Fruit fly (Drosophila melanogaster) whole organism, embryonic: Measurements from ENCODE around the gene Hinfp.

Experiments used
- Aef1 ChIP-seq: fragments of 200-800 bp; sonication (Bioruptor generic); IDR thresholded peaks from 3 replicates; pipeline ENCODE4 v1.3.6; 2022; ENCODE audit warnings: missing biosample characterization, missing genetic modification characterization
- BtbVII ChIP-seq: fragments of 200-800 bp; sonication (Bioruptor generic); optimal IDR thresholded peaks from 3 replicates; lab custom pipeline; 2017; ENCODE audit warnings: missing biosample characterization, mild to moderate bottlenecking, missing genetic modification characterization
- CG1024 ChIP-seq: fragments of 200-800 bp; sonication (Bioruptor generic); IDR thresholded peaks from 2 replicates; pipeline ENCODE4 v1.3.6; 2022; ENCODE audit warnings: missing biosample characterization, missing genetic modification characterization
- CG11560 ChIP-seq: fragments of 200-800 bp; sonication (Bioruptor generic); IDR thresholded peaks from 3 replicates; pipeline ENCODE4 v1.3.6; 2022; ENCODE audit warnings: missing biosample characterization, missing genetic modification characterization
- CG13123 ChIP-seq: fragments of 200-800 bp; sonication (Bioruptor generic); optimal IDR thresholded peaks from 2 replicates; lab custom pipeline; 2016; ENCODE audit warnings: missing biosample characterization, missing genetic modification characterization
- CG13894 ChIP-seq: fragments of 200-800 bp; sonication (Bioruptor generic); optimal IDR thresholded peaks from 3 replicates; lab custom pipeline; 2018; ENCODE audit warnings: missing biosample characterization, mild to moderate bottlenecking, missing genetic modification characterization, moderate library complexity
- CG15011 ChIP-seq: fragments of 200-800 bp; sonication (Bioruptor generic); optimal IDR thresholded peaks from 3 replicates; lab custom pipeline; 2018; ENCODE audit warnings: missing biosample characterization, mild to moderate bottlenecking, missing genetic modification characterization
- CG15514 ChIP-seq: fragments of 200-800 bp; sonication (Bioruptor generic); optimal IDR thresholded peaks from 3 replicates; lab custom pipeline; 2017; ENCODE audit warnings: missing biosample characterization, missing genetic modification characterization, mild to moderate bottlenecking, moderate library complexity, missing genetic modification reagents
- CG17359 ChIP-seq: fragments of 200-800 bp; sonication (Bioruptor generic); optimal IDR thresholded peaks from 3 replicates; lab custom pipeline; 2018; ENCODE audit warnings: missing biosample characterization, mild to moderate bottlenecking, missing genetic modification characterization, moderate library complexity
- CG17802 ChIP-seq: fragments of 200-800 bp; sonication (Bioruptor generic); optimal IDR thresholded peaks from 2 replicates; lab custom pipeline; 2018; ENCODE audit warnings: missing biosample characterization, mild to moderate bottlenecking, missing genetic modification characterization, moderate library complexity
- CG3407 ChIP-seq: fragments of 200-800 bp; sonication (Bioruptor generic); optimal IDR thresholded peaks from 2 replicates; lab custom pipeline; 2018; ENCODE audit warnings: missing biosample characterization, mild to moderate bottlenecking, missing genetic modification characterization
- CG3726 ChIP-seq: fragments of 200-800 bp; sonication (Bioruptor generic); IDR thresholded peaks from 3 replicates; pipeline ENCODE4, ENCODE4 v1.3.6; 2022; ENCODE audit warnings: missing biosample characterization, missing genetic modification characterization
- CG4404 ChIP-seq: fragments of 200-800 bp; sonication (Bioruptor generic); IDR thresholded peaks from 2 replicates; pipeline ENCODE4 v1.3.6; 2022; ENCODE audit warnings: missing biosample characterization, missing genetic modification characterization
- CG4707 ChIP-seq: fragments of 200-800 bp; sonication (Bioruptor generic); optimal IDR thresholded peaks from 2 replicates; lab custom pipeline; 2018; ENCODE audit warnings: missing biosample characterization, mild to moderate bottlenecking, missing genetic modification characterization, moderate library complexity
- CG4820 ChIP-seq: fragments of 200-800 bp; sonication (Bioruptor generic); optimal IDR thresholded peaks from 3 replicates; lab custom pipeline; 2016; ENCODE audit warnings: missing biosample characterization, missing genetic modification characterization
- CG4854 ChIP-seq: fragments of 200-800 bp; sonication (Bioruptor generic); optimal IDR thresholded peaks from 2 replicates; lab custom pipeline; 2016; ENCODE audit warnings: missing biosample characterization, missing genetic modification characterization, inconsistent platforms
- CG8765 ChIP-seq: fragments of 200-800 bp; sonication (Bioruptor generic); IDR thresholded peaks from 2 replicates; pipeline ENCODE4 v1.3.6; 2022; ENCODE audit warnings: missing biosample characterization, missing genetic modification characterization
- CG9727 ChIP-seq: fragments of 200-800 bp; sonication (Bioruptor generic); optimal IDR thresholded peaks from 3 replicates; lab custom pipeline; 2017; ENCODE audit warnings: missing biosample characterization, mild to moderate bottlenecking, missing genetic modification characterization
- CG9932 ChIP-seq: fragments of 200-800 bp; sonication (Bioruptor generic); IDR thresholded peaks from 2 replicates; pipeline ENCODE4 v1.3.6; 2022; ENCODE audit warnings: missing biosample characterization, missing genetic modification characterization
- Deaf1 ChIP-seq: fragments of 200-800 bp; optimal IDR thresholded peaks from 3 replicates; lab custom pipeline; 2019; ENCODE audit warnings: missing biosample characterization, mild to moderate bottlenecking, missing genetic modification characterization, moderate library complexity
- Drgx ChIP-seq: fragments of 200-800 bp; sonication (Bioruptor generic); IDR thresholded peaks from 2 replicates; pipeline ENCODE4 v1.3.6; 2022; ENCODE audit warnings: missing biosample characterization, missing genetic modification characterization
- GATAe ChIP-seq: fragments of 200-800 bp; sonication (Bioruptor generic); conservative IDR thresholded peaks from 2 replicates; pipeline ENCODE4 v1.3.6; 2022; ENCODE audit warnings: missing biosample characterization, missing genetic modification characterization
- Hand ChIP-seq: fragments of 200-800 bp; sonication (Bioruptor generic); optimal IDR thresholded peaks from 2 replicates; lab custom pipeline; 2017; ENCODE audit warnings: mild to moderate bottlenecking, missing biosample characterization, missing genetic modification reagents, missing genetic modification characterization
- HmgZ ChIP-seq: fragments of 200-800 bp; sonication (Bioruptor generic); optimal IDR thresholded peaks from 2 replicates; lab custom pipeline; 2018; ENCODE audit warnings: missing biosample characterization, mild to moderate bottlenecking, missing genetic modification characterization
- Lhr ChIP-seq: fragments of 200-800 bp; sonication (Bioruptor generic); optimal IDR thresholded peaks from 3 replicates; lab custom pipeline; 2017; ENCODE audit warnings: mild to moderate bottlenecking, missing biosample characterization, missing genetic modification reagents, missing genetic modification characterization
- NC2α ChIP-seq: fragments of 200-800 bp; sonication (Bioruptor generic); optimal IDR thresholded peaks from 2 replicates; lab custom pipeline; 2016; ENCODE audit warnings: missing biosample characterization, missing genetic modification characterization
- NC2β ChIP-seq: fragments of 200-800 bp; sonication (Bioruptor generic); optimal IDR thresholded peaks from 2 replicates; lab custom pipeline; 2016; ENCODE audit warnings: missing biosample characterization, missing genetic modification characterization
- Nf-YC ChIP-seq: fragments of 200-800 bp; optimal IDR thresholded peaks from 3 replicates; lab custom pipeline; 2019; ENCODE audit warnings: missing biosample characterization, mild to moderate bottlenecking, missing genetic modification characterization, moderate library complexity
- Ptx1 ChIP-seq: fragments of 200-800 bp; sonication (Bioruptor generic); IDR thresholded peaks from 2 replicates; pipeline ENCODE4 v1.3.6; 2022; ENCODE audit warnings: missing biosample characterization, missing genetic modification characterization
- Ssrp ChIP-seq: fragments of 200-800 bp; sonication (Bioruptor generic); optimal IDR thresholded peaks from 2 replicates; lab custom pipeline; 2018; ENCODE audit warnings: missing biosample characterization, mild to moderate bottlenecking, missing genetic modification characterization, moderate library complexity
- Trl ChIP-seq, 3 experiments: fragments of >200 bp in 2 of 3; fragments of 200-800 bp in 1 of 3; sonication (Bioruptor generic) in 1 of 3; optimal IDR thresholded peaks; 2 replicates in 1 of 3; 3 replicates in 2 of 3; lab custom pipeline; 2016 to 2017; ENCODE audit warnings: missing biosample characterization in 1 of 3, missing genetic modification characterization in 1 of 3
- amos ChIP-seq: fragments of 200-800 bp; sonication (Bioruptor generic); IDR thresholded peaks from 2 replicates; pipeline ENCODE4 v1.3.6; 2022; ENCODE audit warnings: missing biosample characterization, missing genetic modification characterization; ENCODE audit not compliant: partially characterized antibody
- ato ChIP-seq: fragments of 200-800 bp; sonication (Bioruptor generic); IDR thresholded peaks from 2 replicates; pipeline ENCODE4 v1.3.6; 2022; ENCODE audit warnings: missing biosample characterization, missing genetic modification characterization; ENCODE audit not compliant: partially characterized antibody
- bsh ChIP-seq, 2 experiments: fragments of 200-800 bp; sonication (Bioruptor generic); optimal IDR thresholded peaks; 2 replicates each; lab custom pipeline; 2017 to 2018; ENCODE audit warnings: mild to moderate bottlenecking in 2 of 2, missing biosample characterization in 2 of 2, missing genetic modification characterization in 2 of 2, moderate library complexity in 1 of 2
- cad ChIP-seq: fragments of >200 bp; optimal IDR thresholded peaks from 2 replicates; lab custom pipeline; 2017; ENCODE audit warnings: missing biosample characterization, missing genetic modification characterization
- cato ChIP-seq: fragments of 200-800 bp; sonication (Bioruptor generic); optimal IDR thresholded peaks from 2 replicates; lab custom pipeline; 2016; ENCODE audit warnings: missing biosample characterization, missing genetic modification characterization, borderline replicate concordance
- ci ChIP-seq: fragments of 200-800 bp; sonication (Bioruptor generic); IDR thresholded peaks from 3 replicates; pipeline ENCODE4 v1.3.6; 2022; ENCODE audit warnings: missing biosample characterization, missing genetic modification characterization
- dan ChIP-seq: fragments of 200-800 bp; sonication (Bioruptor generic); IDR thresholded peaks from 2 replicates; pipeline ENCODE4 v1.3.6; 2022; ENCODE audit warnings: missing biosample characterization, missing genetic modification characterization
- gro ChIP-seq: fragments of 200-800 bp; sonication (Bioruptor generic); optimal IDR thresholded peaks from 2 replicates; lab custom pipeline; 2016; ENCODE audit warnings: missing biosample characterization, missing genetic modification characterization
- gsb-n ChIP-seq: fragments of 200-800 bp; sonication (Bioruptor generic); optimal IDR thresholded peaks from 3 replicates; lab custom pipeline; 2018; ENCODE audit warnings: missing biosample characterization, mild to moderate bottlenecking, missing genetic modification characterization
- insv ChIP-seq, 2 experiments: fragments of 200-800 bp; sonication (Bioruptor generic); optimal IDR thresholded peaks; 3 replicates each; lab custom pipeline; 2016 to 2018; ENCODE audit warnings: missing biosample characterization in 2 of 2, missing genetic modification characterization in 2 of 2
- kay ChIP-seq: fragments of 200-800 bp; sonication (Bioruptor generic); optimal IDR thresholded peaks from 2 replicates; lab custom pipeline; 2016; ENCODE audit warnings: missing biosample characterization, missing genetic modification characterization
- lmd ChIP-seq: fragments of 200-800 bp; sonication (Bioruptor generic); IDR thresholded peaks from 2 replicates; pipeline ENCODE4 v1.3.6; 2022; ENCODE audit warnings: missing biosample characterization, missing genetic modification characterization
- oc ChIP-seq: fragments of 200-800 bp; sonication (Bioruptor generic); optimal IDR thresholded peaks from 2 replicates; lab custom pipeline; 2018; ENCODE audit warnings: missing biosample characterization, mild to moderate bottlenecking, missing genetic modification characterization, moderate library complexity
- pho ChIP-seq: fragments of 200-800 bp; sonication (Bioruptor generic); optimal IDR thresholded peaks from 2 replicates; lab custom pipeline; 2016; ENCODE audit warnings: missing biosample characterization, missing genetic modification characterization
- salm ChIP-seq: fragments of 200-800 bp; sonication (Bioruptor generic); optimal IDR thresholded peaks from 2 replicates; lab custom pipeline; 2018; ENCODE audit warnings: missing biosample characterization, mild to moderate bottlenecking, missing genetic modification characterization
- sima ChIP-seq: fragments of 200-800 bp; sonication (Bioruptor generic); optimal IDR thresholded peaks from 2 replicates; lab custom pipeline; 2016; ENCODE audit warnings: missing biosample characterization, missing genetic modification characterization
- slou ChIP-seq: fragments of 200-800 bp; sonication (Bioruptor generic); optimal IDR thresholded peaks from 3 replicates; lab custom pipeline; 2016; ENCODE audit warnings: missing biosample characterization, missing genetic modification characterization
- tio ChIP-seq: fragments of 200-800 bp; sonication (Bioruptor generic); optimal IDR thresholded peaks from 2 replicates; lab custom pipeline; 2017; ENCODE audit warnings: missing biosample characterization, missing genetic modification characterization, inconsistent platforms
- unpg ChIP-seq: fragments of 200-800 bp; sonication (Bioruptor generic); optimal IDR thresholded peaks from 3 replicates; lab custom pipeline; 2018; ENCODE audit warnings: missing biosample characterization, mild to moderate bottlenecking, missing genetic modification characterization, moderate library complexity
- usp ChIP-seq: fragments of >200 bp; optimal IDR thresholded peaks from 2 replicates; lab custom pipeline; 2017; ENCODE audit warnings: missing biosample characterization, missing genetic modification characterization
- zfh2 ChIP-seq: fragments of 200-800 bp; sonication (Bioruptor generic); optimal IDR thresholded peaks from 2 replicates; lab custom pipeline; 2016; ENCODE audit warnings: missing biosample characterization, missing genetic modification characterization

Gene Hinfp

DNA sequence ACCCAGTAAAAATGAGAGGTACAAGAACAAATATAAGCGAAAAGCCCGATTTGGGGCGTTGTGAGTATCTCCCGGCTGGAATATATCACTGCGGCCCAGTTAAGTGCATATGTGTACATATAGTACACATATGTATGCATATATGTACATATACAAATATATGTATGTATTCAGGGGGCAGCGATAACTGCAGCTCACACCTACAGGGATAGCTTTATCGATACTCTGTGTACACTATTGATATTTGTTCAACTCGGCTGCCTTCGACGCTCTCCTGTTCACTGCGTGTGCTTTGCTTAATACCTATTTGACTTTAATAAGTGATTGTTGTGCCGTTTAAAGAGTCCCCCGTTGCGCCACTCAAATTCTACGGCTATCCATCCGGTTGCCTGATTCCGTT, 43.5 kb upstream of the Hinfp start, which contains the start of gene vnd (continued):
- TF ChIP-seq sima (GFP tag; lab: Kevin White, UChicago) (no peak), Ptx1 (GFP tag; lab: Robert Waterston, UW) (no peak), CG4404 (GFP tag; lab: Robert Waterston, UW) (no peak), oc (tag; lab: Kevin White, UChicago) (no peak), gsb-n (tag; lab: Kevin White, UChicago) (peak; percentile 26), CG4854 (GFP tag; lab: Kevin White, UChicago) (no peak), Lhr (peak; percentile 12), cad (GFP tag; lab: Kevin White, UChicago) (no peak), slou (no peak), CG17802 (no peak), CG13894 (no peak), HmgZ (no peak), Deaf1 (tag; lab: Kevin White, UChicago) (no peak), insv (GFP tag; optimal IDR thresholded peaks at IDR 0.05; lab: Kevin White, UChicago) (no peak), CG9727 (GFP tag; lab: Kevin White, UChicago) (peak; percentile 40), kay (GFP tag; lab: Kevin White, UChicago) (no peak), salm (tag; lab: Kevin White, UChicago) (peak; percentile 10), ci (GFP tag; lab: Robert Waterston, UW) (0 out of 3 replicates have a peak, but pooled peaks have one; percentile 39), Aef1 (GFP tag; lab: Robert Waterston, UW) (no peak), NC2α (GFP tag; lab: Kevin White, UChicago) (no peak), bsh (GFP tag; optimal IDR thresholded peaks at IDR 0.05; lab: Kevin White, UChicago) (peak in 1 of 2 experiments; percentile 27), CG11560 (no peak), zfh2 (GFP tag; lab: Kevin White, UChicago) (no peak), dan (GFP tag; lab: Robert Waterston, UW) (no peak), CG3407 (GFP tag; lab: Kevin White, UChicago) (peak; percentile 52), CG4707 (GFP tag; lab: Kevin White, UChicago) (no peak), CG1024 (GFP tag; lab: Robert Waterston, UW) (no peak), pho (GFP tag; lab: Kevin White, UChicago) (no peak), CG9932 (GFP tag; lab: Robert Waterston, UW) (no peak), Trl (optimal IDR thresholded peaks at IDR 0.05; lab: Kevin White, UChicago) (no peak), Trl (GFP tag; optimal IDR thresholded peaks at IDR 0.05; lab: Kevin White, UChicago) (no peak), usp (GFP tag; lab: Kevin White, UChicago) (no peak), ato (GFP tag; lab: Robert Waterston, UW) (no peak), CG15011 (GFP tag; lab: Kevin White, UChicago) (no peak), amos (no peak), CG17359 (tag; lab: Kevin White, UChicago) (no peak), CG13123 (GFP tag; lab: Kevin White, UChicago) (no peak), Nf-YC (no peak), cato (GFP tag; lab: Kevin White, UChicago) (no peak), BtbVII (no peak), Drgx (GFP tag; lab: Robert Waterston, UW) (no peak), Hand (no peak), GATAe (GFP tag; lab: Robert Waterston, UW) (no peak), gro (GFP tag; lab: Kevin White, UChicago) (no peak), tio (GFP tag; lab: Kevin White, UChicago) (no peak), unpg (GFP tag; lab: Kevin White, UChicago) (peak; percentile 16), lmd (GFP tag; lab: Robert Waterston, UW) (no peak), CG4820 (GFP tag; lab: Kevin White, UChicago) (peak; percentile 4), NC2β (GFP tag; lab: Kevin White, UChicago) (peak; percentile 15), CG8765 (GFP tag; lab: Robert Waterston, UW) (no peak), CG15514 (no peak), Ssrp (tag; lab: Kevin White, UChicago) (no peak), CG3726 (GFP tag; lab: Robert Waterston, UW) (no peak)
